Fruit fly (Drosophila melanogaster) whole organism, embryonic: ENCODE measurements around the gene Usf.

Experiments
- Adf1 ChIP-seq: fragments of 200-800 bp; sonication (Bioruptor generic); IDR thresholded peaks from 2 replicates; pipeline ENCODE4 v1.3.6; 2022; ENCODE audit warnings: missing biosample characterization, missing genetic modification characterization
- B-H2 ChIP-seq: fragments of 200-800 bp; sonication (Bioruptor generic); optimal IDR thresholded peaks from 2 replicates; lab custom pipeline; 2018; ENCODE audit warnings: missing biosample characterization, mild to moderate bottlenecking, missing genetic modification characterization
- Bteb2 ChIP-seq: fragments of 200-800 bp; sonication (Bioruptor generic); optimal IDR thresholded peaks from 2 replicates; lab custom pipeline; 2016; ENCODE audit warnings: missing biosample characterization, missing genetic modification characterization
- CG10979 ChIP-seq: fragments of 200-800 bp; sonication (Bioruptor generic); optimal IDR thresholded peaks from 2 replicates; lab custom pipeline; 2018; ENCODE audit warnings: missing biosample characterization, mild to moderate bottlenecking, missing genetic modification characterization, moderate library complexity
- CG12299 ChIP-seq: fragments of 200-800 bp; sonication (Bioruptor generic); optimal IDR thresholded peaks from 2 replicates; lab custom pipeline; 2018; ENCODE audit warnings: missing biosample characterization, mild to moderate bottlenecking, missing genetic modification characterization
- CG14050 ChIP-seq: fragments of 200-800 bp; sonication (Bioruptor generic); IDR thresholded peaks from 3 replicates; pipeline ENCODE4 v1.3.6; 2022; ENCODE audit warnings: missing biosample characterization, missing genetic modification characterization
- CG1603 ChIP-seq: fragments of 200-800 bp; sonication (Bioruptor generic); optimal IDR thresholded peaks from 2 replicates; lab custom pipeline; 2019; ENCODE audit warnings: missing biosample characterization, mild to moderate bottlenecking, missing genetic modification characterization, moderate library complexity
- CG17328 ChIP-seq: fragments of 200-800 bp; sonication (Bioruptor generic); IDR thresholded peaks from 2 replicates; pipeline ENCODE4 v1.3.6; 2022; ENCODE audit warnings: missing biosample characterization, missing genetic modification characterization
- CG17361 ChIP-seq: fragments of 200-800 bp; sonication (Bioruptor generic); IDR thresholded peaks from 3 replicates; pipeline ENCODE4 v1.3.6; 2022; ENCODE audit warnings: missing biosample characterization, missing genetic modification characterization
- CG2116 ChIP-seq: fragments of 200-800 bp; sonication (Bioruptor generic); optimal IDR thresholded peaks from 3 replicates; lab custom pipeline; 2018; ENCODE audit warnings: missing biosample characterization, mild to moderate bottlenecking, missing genetic modification characterization
- CG31224 ChIP-seq: fragments of 200-800 bp; sonication (Bioruptor generic); IDR thresholded peaks from 2 replicates; pipeline ENCODE4 v1.3.6; 2022; ENCODE audit warnings: missing biosample characterization, missing genetic modification characterization
- CG32532 ChIP-seq: fragments of 200-800 bp; sonication (Bioruptor generic); IDR thresholded peaks from 2 replicates; pipeline ENCODE4 v1.3.6; 2022; ENCODE audit warnings: missing biosample characterization, missing genetic modification characterization
- CG32772 ChIP-seq: fragments of 200-800 bp; sonication (Bioruptor generic); IDR thresholded peaks from 2 replicates; pipeline ENCODE4 v1.3.6; 2022; ENCODE audit warnings: missing biosample characterization, missing genetic modification characterization
- CG4424 ChIP-seq: fragments of 200-800 bp; sonication (Bioruptor generic); optimal IDR thresholded peaks from 3 replicates; lab custom pipeline; 2016; ENCODE audit warnings: missing biosample characterization, missing genetic modification characterization
- CG7786 ChIP-seq: fragments of 200-800 bp; sonication (Bioruptor generic); optimal IDR thresholded peaks from 2 replicates; lab custom pipeline; 2016; ENCODE audit warnings: missing biosample characterization, missing genetic modification characterization
- CG9215 ChIP-seq: fragments of 200-800 bp; sonication (Bioruptor generic); IDR thresholded peaks from 2 replicates; pipeline ENCODE4 v1.3.6; 2022; ENCODE audit warnings: missing biosample characterization, missing genetic modification characterization
- CG9876 ChIP-seq: fragments of 200-800 bp; sonication (Bioruptor generic); optimal IDR thresholded peaks from 2 replicates; lab custom pipeline; 2016; ENCODE audit warnings: missing biosample characterization, missing genetic modification characterization
- CTCF ChIP-seq: fragments of 200-800 bp; sonication (Bioruptor generic); optimal IDR thresholded peaks from 2 replicates; lab custom pipeline; 2017; ENCODE audit warnings: missing biosample characterization, mild to moderate bottlenecking, missing genetic modification characterization, moderate library complexity
- Ets65A ChIP-seq: fragments of 200-800 bp; sonication (Bioruptor generic); peaks from one replicate; lab custom pipeline; 2016; ENCODE audit warnings: missing biosample characterization, missing genetic modification characterization
- Hmr ChIP-seq: fragments of 200-800 bp; sonication (Bioruptor generic); optimal IDR thresholded peaks from 3 replicates; lab custom pipeline; 2017; ENCODE audit warnings: mild to moderate bottlenecking, missing biosample characterization, missing genetic modification reagents, missing genetic modification characterization
- Jarid2 ChIP-seq: fragments of 200-800 bp; sonication (Bioruptor generic); optimal IDR thresholded peaks from 3 replicates; lab custom pipeline; 2017; ENCODE audit warnings: mild to moderate bottlenecking, missing biosample characterization, missing genetic modification reagents, missing genetic modification characterization
- Kr ChIP-seq: fragments of 200-800 bp; sonication (Bioruptor generic); optimal IDR thresholded peaks from 2 replicates; lab custom pipeline; 2017; ENCODE audit warnings: missing biosample characterization, mild to moderate bottlenecking, missing genetic modification characterization
- Med ChIP-seq: fragments of 200-800 bp; sonication (Bioruptor generic); peaks from one replicate; lab custom pipeline; 2016; ENCODE audit warnings: missing biosample characterization, missing genetic modification characterization, mild to moderate bottlenecking, inconsistent platforms, moderate library complexity
- abd-A ChIP-seq: fragments of 200-800 bp; sonication (Bioruptor generic); optimal IDR thresholded peaks from 3 replicates; lab custom pipeline; 2019; ENCODE audit warnings: missing biosample characterization, mild to moderate bottlenecking, missing genetic modification characterization, moderate library complexity
- croc ChIP-seq: fragments of 200-800 bp; sonication (Bioruptor generic); conservative IDR thresholded peaks from 3 replicates; pipeline ENCODE4 v1.3.6; 2022; ENCODE audit warnings: missing biosample characterization, missing genetic modification characterization
- dmrt11E ChIP-seq: fragments of 200-800 bp; sonication (Bioruptor generic); optimal IDR thresholded peaks from 3 replicates; lab custom pipeline; 2018; ENCODE audit warnings: missing biosample characterization, mild to moderate bottlenecking, missing genetic modification characterization, moderate library complexity
- grn ChIP-seq: fragments of 200-800 bp; sonication (Bioruptor generic); optimal IDR thresholded peaks from 3 replicates; lab custom pipeline; 2017; ENCODE audit warnings: missing biosample characterization, missing genetic modification characterization
- ham ChIP-seq: fragments of 200-800 bp; sonication (Bioruptor generic); IDR thresholded peaks from 2 replicates; pipeline ENCODE4 v1.3.6; 2022; ENCODE audit warnings: missing biosample characterization, missing genetic modification characterization
- lilli ChIP-seq: fragments of 200-800 bp; sonication (Bioruptor generic); optimal IDR thresholded peaks from 3 replicates; lab custom pipeline; 2016; ENCODE audit warnings: missing biosample characterization, missing genetic modification characterization
- nom ChIP-seq: fragments of 200-800 bp; sonication (Bioruptor generic); optimal IDR thresholded peaks from 2 replicates; lab custom pipeline; 2017; ENCODE audit warnings: missing biosample characterization, missing genetic modification characterization, mild to moderate bottlenecking, moderate library complexity, missing genetic modification reagents
- otp ChIP-seq: fragments of 200-800 bp; sonication (Bioruptor generic); IDR thresholded peaks from 3 replicates; pipeline ENCODE4, ENCODE4 v1.3.6; 2022; ENCODE audit warnings: missing biosample characterization, missing genetic modification characterization
- phol ChIP-seq: fragments of 200-800 bp; sonication (Bioruptor generic); optimal IDR thresholded peaks from 3 replicates; lab custom pipeline; 2018; ENCODE audit warnings: missing biosample characterization, mild to moderate bottlenecking, missing genetic modification characterization, moderate library complexity
- row ChIP-seq: fragments of 200-800 bp; sonication (Bioruptor generic); IDR thresholded peaks from 3 replicates; pipeline ENCODE4 v1.3.6; 2022; ENCODE audit warnings: missing biosample characterization, missing genetic modification characterization
- sens ChIP-seq: fragments of 200-800 bp; sonication (Bioruptor generic); peaks from one replicate; lab custom pipeline; 2016; ENCODE audit warnings: missing biosample characterization, missing genetic modification characterization
- sima ChIP-seq: fragments of 200-800 bp; sonication (Bioruptor generic); optimal IDR thresholded peaks from 2 replicates; lab custom pipeline; 2016; ENCODE audit warnings: missing biosample characterization, missing genetic modification characterization
- sqz ChIP-seq: fragments of 200-800 bp; sonication (Bioruptor generic); optimal IDR thresholded peaks from 3 replicates; lab custom pipeline; 2018; ENCODE audit warnings: missing biosample characterization, mild to moderate bottlenecking, missing genetic modification characterization
- stwl ChIP-seq: fragments of 200-800 bp; sonication (Bioruptor generic); optimal IDR thresholded peaks from 3 replicates; lab custom pipeline; 2018; ENCODE audit warnings: missing biosample characterization, mild to moderate bottlenecking, missing genetic modification characterization, moderate library complexity
- zfh2 ChIP-seq: fragments of 200-800 bp; sonication (Bioruptor generic); optimal IDR thresholded peaks from 2 replicates; lab custom pipeline; 2016; ENCODE audit warnings: missing biosample characterization, missing genetic modification characterization

Gene Usf

DNA sequence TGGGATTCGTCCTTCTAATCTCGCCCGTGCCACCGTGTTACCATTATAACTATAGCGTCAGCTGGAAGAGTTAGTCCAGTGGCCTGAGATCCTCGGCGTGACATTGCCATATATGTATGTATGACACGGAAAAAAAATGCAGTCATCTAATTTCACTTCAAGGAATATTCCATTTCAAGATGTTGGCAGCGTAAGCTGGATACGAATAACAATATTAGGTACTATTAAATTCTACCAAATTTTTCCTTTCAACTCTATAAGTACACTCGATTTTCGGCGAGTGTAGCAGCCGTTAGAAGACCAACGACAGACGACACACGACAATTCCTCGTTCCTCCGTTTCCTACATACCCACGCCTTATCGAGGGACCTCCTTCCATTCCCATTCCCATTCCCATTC, 16.4 kb upstream of the Usf start (continued):
- TF ChIP-seq croc (GFP tag; lab: Robert Waterston, UW): no peak
- TF ChIP-seq CG10979 (tag; lab: Kevin White, UChicago): peak; percentile 42
- no peak for TF ChIP-seq Bteb2
- TF ChIP-seq CG12299 (tag; lab: Kevin White, UChicago): no peak
- peak; percentile 3 for TF ChIP-seq CG4424
- TF ChIP-seq B-H2 (GFP tag; lab: Kevin White, UChicago): no peak
- TF ChIP-seq Jarid2 (GFP tag; lab: Kevin White, UChicago): no peak
- no peak for TF ChIP-seq abd-A (tag; lab: Kevin White, UChicago)
- no peak for TF ChIP-seq CG14050 (GFP tag; lab: Robert Waterston, UW)

DNA sequence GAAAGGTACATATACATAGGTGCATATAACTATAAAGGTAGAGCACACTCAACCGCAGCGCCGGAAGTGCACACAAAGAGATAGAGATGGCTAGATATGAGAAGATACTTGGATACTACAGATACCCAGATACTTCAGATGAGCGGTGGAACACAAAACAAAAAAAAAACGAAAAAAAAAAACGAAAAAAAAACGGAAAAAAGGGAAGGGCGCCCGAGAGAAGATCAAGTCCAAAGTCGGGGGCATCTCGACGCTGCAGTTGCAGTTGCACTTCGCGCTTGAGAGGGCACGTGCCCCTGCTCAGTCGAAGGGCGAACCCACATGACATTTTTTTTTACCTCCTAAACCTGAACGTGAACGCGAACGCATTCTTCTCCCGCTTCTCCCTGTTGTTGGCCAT, 15.4 kb upstream of the Usf start:
- no peak for TF ChIP-seq sima
- peak; percentile 44 for TF ChIP-seq grn
- TF ChIP-seq CG7786 (GFP tag; lab: Kevin White, UChicago): no peak
- no peak for TF ChIP-seq CG31224
- TF ChIP-seq CG9876 (GFP tag; lab: Kevin White, UChicago): no peak
- TF ChIP-seq Adf1 (GFP tag; lab: Robert Waterston, UW): no peak
- TF ChIP-seq CG32772 (GFP tag; lab: Robert Waterston, UW): peak; percentile 57; the same call in 1 of the 2 replicates
- TF ChIP-seq sqz (GFP tag; lab: Kevin White, UChicago): peak; percentile 60
- peak; percentile 52 for TF ChIP-seq nom (GFP tag; lab: Kevin White, UChicago)
- no peak for TF ChIP-seq Ets65A
- no peak for TF ChIP-seq CG9215

DNA sequence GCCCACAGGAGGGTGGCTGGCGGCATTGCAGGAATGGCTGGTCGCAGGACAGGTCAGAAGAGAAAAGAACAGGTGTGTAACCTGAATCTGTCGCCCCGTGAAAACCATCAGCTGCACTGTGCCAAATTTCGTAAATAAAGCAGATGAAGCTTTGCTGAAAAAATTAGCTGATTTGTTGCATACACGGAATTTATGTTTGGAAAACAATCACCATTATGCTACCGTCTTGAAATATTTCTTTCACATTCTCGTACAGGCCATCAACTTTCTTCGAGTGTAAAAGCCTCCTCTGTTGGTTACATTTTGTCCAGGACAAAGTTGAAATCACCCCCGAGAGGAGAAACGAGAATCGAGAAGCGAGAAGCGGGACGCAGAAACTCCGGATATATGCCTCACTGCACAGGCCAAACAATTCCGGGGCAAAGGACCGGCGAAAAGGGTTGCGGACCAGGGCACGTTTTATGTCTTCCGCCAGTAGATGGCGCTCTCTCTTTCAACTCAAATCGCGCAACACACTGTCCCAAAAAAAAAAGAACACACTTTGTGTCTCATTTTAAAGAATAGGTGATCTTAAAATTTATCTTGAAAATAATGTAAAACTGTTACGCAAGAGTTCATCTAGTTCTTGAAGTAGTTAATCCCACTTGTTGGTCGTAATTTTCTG, 11.7 kb upstream of the Usf start:
- peak; percentile 0 for TF ChIP-seq phol (tag; lab: Kevin White, UChicago)
- no peak for TF ChIP-seq ham (GFP tag; lab: Robert Waterston, UW)
- TF ChIP-seq dmrt11E (tag; lab: Kevin White, UChicago): peak; percentile 20
- no peak for TF ChIP-seq lilli (GFP tag; lab: Kevin White, UChicago)
- 0 out of 2 replicates have a peak, but pooled peaks have one; percentile 25 for TF ChIP-seq CG17328 (GFP tag; lab: Robert Waterston, UW)
- peak; percentile 8 for TF ChIP-seq Kr (GFP tag; lab: Kevin White, UChicago)
- peak; percentile 31 for TF ChIP-seq CG1603
- no peak for TF ChIP-seq Hmr (GFP tag; lab: Kevin White, UChicago)
- TF ChIP-seq Ets65A: peak; percentile 82
- peak; percentile 14; the same call in 1 of the 3 replicates for TF ChIP-seq row (GFP tag; lab: Robert Waterston, UW)
- TF ChIP-seq Med (GFP tag; lab: Kevin White, UChicago): peak; percentile 38
- 0 out of 3 replicates have a peak, but pooled peaks have one; percentile 21 for TF ChIP-seq CG17361 (GFP tag; lab: Robert Waterston, UW)
- TF ChIP-seq otp (GFP tag; lab: Robert Waterston, UW): 0 out of 3 replicates have a peak, but pooled peaks have one; percentile 19
- no peak for TF ChIP-seq CG2116
- peak; percentile 82 for TF ChIP-seq CTCF (GFP tag; lab: Kevin White, UChicago)
- TF ChIP-seq CG10979 (tag; lab: Kevin White, UChicago): peak; percentile 13
- TF ChIP-seq zfh2 (GFP tag; lab: Kevin White, UChicago): no peak
- no peak for TF ChIP-seq CG32532 (GFP tag; lab: Robert Waterston, UW)
- no peak for TF ChIP-seq stwl (tag; lab: Kevin White, UChicago)
- TF ChIP-seq sens (GFP tag; lab: Kevin White, UChicago): peak; percentile 67
